Fruit fly (Drosophila melanogaster) whole organism, prepupa: ENCODE results near the gene CG13727.

Experiments
- CG11294 ChIP-seq: fragments of 200-800 bp; sonication (Bioruptor generic); IDR thresholded peaks from 2 replicates; pipeline ENCODE4 v1.3.6; 2022; ENCODE audit warnings: missing biosample characterization, missing genetic modification characterization
- CG11762 ChIP-seq: fragments of 200-800 bp; sonication (Bioruptor generic); optimal IDR thresholded peaks from 3 replicates; lab custom pipeline; 2016; ENCODE audit warnings: missing biosample characterization, missing genetic modification characterization; ENCODE audit not compliant: insufficient read depth
- CG15336 ChIP-seq: fragments of 200-800 bp; sonication (Bioruptor generic); IDR thresholded peaks from 2 replicates; pipeline ENCODE4 v1.3.6; 2022; ENCODE audit warnings: missing biosample characterization, missing genetic modification characterization
- CG1621 ChIP-seq: fragments of 200-800 bp; sonication (Bioruptor generic); optimal IDR thresholded peaks from 3 replicates; lab custom pipeline; 2018; ENCODE audit warnings: missing biosample characterization, mild to moderate bottlenecking, missing genetic modification characterization
- CG16779 ChIP-seq: fragments of 200-800 bp; sonication (Bioruptor generic); optimal IDR thresholded peaks from 3 replicates; lab custom pipeline; 2017; ENCODE audit warnings: missing biosample characterization, mild to moderate bottlenecking, missing genetic modification characterization
- CG34406 ChIP-seq: fragments of 200-800 bp; sonication (Bioruptor generic); optimal IDR thresholded peaks from 3 replicates; lab custom pipeline; 2016; ENCODE audit warnings: missing biosample characterization, missing genetic modification characterization
- CG6163 ChIP-seq: fragments of 200-800 bp; sonication (Bioruptor generic); IDR thresholded peaks from 3 replicates; pipeline ENCODE4 v1.3.6; 2022; ENCODE audit warnings: missing biosample characterization, missing genetic modification characterization
- CG6792 ChIP-seq: fragments of 200-800 bp; sonication (Bioruptor generic); optimal IDR thresholded peaks from 3 replicates; lab custom pipeline; 2016; ENCODE audit warnings: missing biosample characterization, missing genetic modification characterization
- CG6854 ChIP-seq: fragments of 200-800 bp; sonication (Bioruptor generic); optimal IDR thresholded peaks from 2 replicates; lab custom pipeline; 2017; ENCODE audit warnings: missing biosample characterization, mild to moderate bottlenecking, missing genetic modification characterization
- CG7368 ChIP-seq: fragments of 200-800 bp; sonication (Bioruptor generic); optimal IDR thresholded peaks from 3 replicates; lab custom pipeline; 2016; ENCODE audit warnings: missing biosample characterization, missing genetic modification characterization
- CG8319 ChIP-seq: fragments of 200-800 bp; sonication (Bioruptor generic); optimal IDR thresholded peaks from 3 replicates; lab custom pipeline; 2016; ENCODE audit warnings: missing biosample characterization, missing genetic modification characterization
- CG8632 ChIP-seq: fragments of 200-800 bp; sonication (Bioruptor generic); optimal IDR thresholded peaks from 3 replicates; lab custom pipeline; 2016; ENCODE audit warnings: missing biosample characterization, missing genetic modification characterization
- CG9139 ChIP-seq: fragments of 200-800 bp; sonication (Bioruptor generic); optimal IDR thresholded peaks from 3 replicates; lab custom pipeline; 2017; ENCODE audit warnings: missing biosample characterization, mild to moderate bottlenecking, missing genetic modification characterization
- Eip78C ChIP-seq: fragments of 200-800 bp; sonication (Bioruptor generic); peaks from one replicate; lab custom pipeline; 2016; ENCODE audit warnings: missing biosample characterization, missing genetic modification characterization
- Ets21C ChIP-seq: fragments of 200-800 bp; sonication (Bioruptor generic); optimal IDR thresholded peaks from 3 replicates; lab custom pipeline; 2016; ENCODE audit warnings: missing biosample characterization, missing genetic modification characterization
- Ets96B ChIP-seq: fragments of 200-800 bp; optimal IDR thresholded peaks from 2 replicates; lab custom pipeline; 2019; ENCODE audit warnings: missing biosample characterization, mild to moderate bottlenecking, missing genetic modification characterization, moderate library complexity
- Hr38 ChIP-seq: sonication (Bioruptor generic); optimal IDR thresholded peaks from 2 replicates; lab custom pipeline; 2016; ENCODE audit warnings: missing biosample characterization, missing genetic modification characterization
- Hr39 ChIP-seq: fragments of 200-800 bp; sonication (Bioruptor generic); optimal IDR thresholded peaks from 2 replicates; lab custom pipeline; 2016; ENCODE audit warnings: missing biosample characterization, missing genetic modification characterization
- OdsH ChIP-seq: fragments of 200-800 bp; sonication (Bioruptor generic); optimal IDR thresholded peaks from 3 replicates; lab custom pipeline; 2016; ENCODE audit warnings: missing biosample characterization, missing genetic modification characterization
- Smox ChIP-seq: fragments of 200-800 bp; sonication (Bioruptor generic); optimal IDR thresholded peaks from 3 replicates; lab custom pipeline; 2016; ENCODE audit warnings: missing biosample characterization, missing genetic modification characterization
- Sox102F ChIP-seq: fragments of 200-800 bp; sonication (Bioruptor generic); optimal IDR thresholded peaks from 2 replicates; lab custom pipeline; 2016; ENCODE audit warnings: missing biosample characterization, mild to moderate bottlenecking, missing genetic modification characterization
- Sox14 ChIP-seq: fragments of 200-800 bp; sonication (Bioruptor generic); optimal IDR thresholded peaks from 3 replicates; lab custom pipeline; 2016; ENCODE audit warnings: missing biosample characterization, missing genetic modification characterization
- achi ChIP-seq: fragments of 200-800 bp; sonication (Bioruptor generic); optimal IDR thresholded peaks from 3 replicates; lab custom pipeline; 2016; ENCODE audit warnings: missing biosample characterization, missing genetic modification characterization
- acj6 ChIP-seq: fragments of 200-800 bp; sonication (Bioruptor generic); optimal IDR thresholded peaks from 3 replicates; lab custom pipeline; 2016; ENCODE audit warnings: missing biosample characterization, missing genetic modification characterization
- cyc ChIP-seq: fragments of 200-800 bp; sonication (Bioruptor generic); optimal IDR thresholded peaks from 3 replicates; lab custom pipeline; 2016; ENCODE audit warnings: missing biosample characterization, missing genetic modification characterization
- dac ChIP-seq: fragments of 200-800 bp; sonication (Bioruptor generic); optimal IDR thresholded peaks from 2 replicates; lab custom pipeline; 2017; ENCODE audit warnings: missing biosample characterization, mild to moderate bottlenecking, missing genetic modification characterization
- eg ChIP-seq: fragments of 200-800 bp; sonication (Bioruptor generic); IDR thresholded peaks from 3 replicates; pipeline ENCODE4 v1.3.6; 2022; ENCODE audit warnings: missing biosample characterization, missing genetic modification characterization
- fkh ChIP-seq: fragments of 200-800 bp; sonication (Bioruptor generic); optimal IDR thresholded peaks from 3 replicates; lab custom pipeline; 2017; ENCODE audit warnings: missing biosample characterization, mild to moderate bottlenecking, missing genetic modification characterization, moderate library complexity
- pdm3 ChIP-seq: fragments of 200-800 bp; sonication (Bioruptor generic); optimal IDR thresholded peaks from 3 replicates; lab custom pipeline; 2016; ENCODE audit warnings: missing biosample characterization, missing genetic modification characterization
- spab ChIP-seq: fragments of 200-800 bp; sonication (Bioruptor generic); optimal IDR thresholded peaks from 2 replicates; lab custom pipeline; 2017; ENCODE audit warnings: missing biosample characterization, mild to moderate bottlenecking, missing genetic modification characterization, missing genetic modification reagents
- svp ChIP-seq: fragments of 200-800 bp; sonication (Bioruptor generic); peaks from one replicate; lab custom pipeline; 2016; ENCODE audit warnings: missing biosample characterization, missing genetic modification characterization
- vri ChIP-seq: fragments of 200-800 bp; sonication (Bioruptor generic); optimal IDR thresholded peaks from 3 replicates; lab custom pipeline; 2016; ENCODE audit warnings: missing biosample characterization, mild to moderate bottlenecking, missing genetic modification characterization

Gene CG13727

dm6 chr3L:17346393-17346792, 5.3 kb upstream of the CG13727 start:
- no peak for TF ChIP-seq vri (GFP tag; lab: Kevin White, UChicago)
- no peak for TF ChIP-seq CG16779
- TF ChIP-seq CG1621, result no peak
- TF ChIP-seq Smox (GFP tag; lab: Kevin White, UChicago), result no peak
- TF ChIP-seq achi (GFP tag; lab: Kevin White, UChicago), result no peak

- TF ChIP-seq Hr39 (GFP tag; lab: Kevin White, UChicago) (no peak), Sox14 (GFP tag; lab: Kevin White, UChicago) (no peak), pdm3 (GFP tag; lab: Kevin White, UChicago) (no peak), CG11294 (GFP tag; lab: Robert Waterston, UW) (no peak), CG6163 (GFP tag; lab: Robert Waterston, UW) (no peak)
- TF ChIP-seq, all 60 proteins: peak for 0
These were observed 3.5 kb upstream of the CG13727 start, which contains the start of gene brv2 for dm6 chr3L:17344596-17344995. Gene brv2 (minus strand): TSS chr3L:17344696.

dm6 chr3L:17339756-17340155, 1.4 kb downstream of the CG13727 start:
- TF ChIP-seq Ets96B (no peak), svp (GFP tag; lab: Kevin White, UChicago) (peak; percentile 27)
- TF ChIP-seq, all 60 proteins: peak for 1

dm6 chr3L:17339122-17339521, 2.0 kb downstream of the CG13727 start, which contains the start of gene CG6479:
Gene CG6479 (minus strand): TSS chr3L:17339262.
- peak; percentile 80 for TF ChIP-seq svp (GFP tag; lab: Kevin White, UChicago)
- TF ChIP-seq CG7368 (GFP tag; lab: Kevin White, UChicago), result no peak

- TF ChIP-seq CG9139 (GFP tag; lab: Kevin White, UChicago) (no peak), CG16779 (no peak), cyc (GFP tag; lab: Kevin White, UChicago) (no peak), CG8319 (GFP tag; lab: Kevin White, UChicago) (no peak), CG6792 (no peak), CG6854 (GFP tag; lab: Kevin White, UChicago) (no peak), CG11762 (no peak)
These were observed 12.0 kb downstream of the CG13727 start, which contains the start of gene Or74a for dm6 chr3L:17329069-17329468. Gene Or74a (minus strand): TSS chr3L:17329169.

- no peak for TF ChIP-seq Hr38
- TF ChIP-seq fkh (GFP tag; lab: Kevin White, UChicago), result no peak
- TF ChIP-seq Ets21C (GFP tag; lab: Kevin White, UChicago), result no peak
- no peak for TF ChIP-seq acj6 (GFP tag; lab: Kevin White, UChicago)
- no peak for TF ChIP-seq dac
- TF ChIP-seq OdsH, result no peak
- TF ChIP-seq Sox14 (GFP tag; lab: Kevin White, UChicago), result no peak
- no peak for TF ChIP-seq eg
- no peak for TF ChIP-seq CG34406 (GFP tag; lab: Kevin White, UChicago)
- no peak for TF ChIP-seq CG15336 (GFP tag; lab: Robert Waterston, UW)
- TF ChIP-seq CG8632 (GFP tag; lab: Kevin White, UChicago), result no peak
These were observed 15.7 kb downstream of the CG13727 start, which contains the start of gene CG13725 for dm6 chr3L:17325418-17325817. Gene CG13725 (minus strand): TSS chr3L:17325518.

- TF ChIP-seq Sox102F (GFP tag; lab: Kevin White, UChicago), result no peak
- TF ChIP-seq spab (GFP tag; lab: Kevin White, UChicago), result no peak
- peak; percentile 13 for TF ChIP-seq svp (GFP tag; lab: Kevin White, UChicago)
- no peak for TF ChIP-seq Hr38
- no peak for TF ChIP-seq CG8319 (GFP tag; lab: Kevin White, UChicago)
- TF ChIP-seq Eip78C (GFP tag; lab: Kevin White, UChicago), result no peak
These were observed 18.6 kb downstream of the CG13727 start, which contains the start of gene CG13724 for dm6 chr3L:17322541-17322940. Gene CG13724 (plus strand): TSS chr3L:17322841.
